Worm (Caenorhabditis elegans) whole organism, L2 larva: ENCODE data around the gene lmd-3.

ENCODE experiments used
- C34F6.9 ChIP-seq: fragments of 150-350 bp; optimal IDR thresholded peaks from 2 replicates; lab custom pipeline; 2014; ENCODE audit warnings: missing biosample characterization, missing genetic modification characterization
- aly-2 ChIP-seq: fragments of 150-350 bp; optimal IDR thresholded peaks from 2 replicates; lab custom pipeline; 2014; ENCODE audit warnings: missing biosample characterization, missing genetic modification characterization
- crh-2 ChIP-seq: sonication (generic microtip); optimal IDR thresholded peaks from 2 replicates; lab custom pipeline; 2017; ENCODE audit warnings: missing biosample characterization, missing genetic modification characterization
- egl-27 ChIP-seq: sonication (generic microtip); optimal IDR thresholded peaks from 3 replicates; lab custom pipeline; 2017; ENCODE audit warnings: missing biosample characterization, missing genetic modification reagents, missing genetic modification characterization
- nhr-6 ChIP-seq: fragments of 150-350 bp; optimal IDR thresholded peaks from 2 replicates; lab custom pipeline; 2014; ENCODE audit warnings: missing biosample characterization, missing genetic modification characterization
- snpc-4 ChIP-seq: fragments of 150-350 bp; optimal IDR thresholded peaks from 2 replicates; lab custom pipeline; 2014; ENCODE audit warnings: missing biosample characterization, missing genetic modification characterization

- no peak for TF ChIP-seq snpc-4 (tag; lab: Kevin White, UChicago)
- TF ChIP-seq crh-2 (tag; lab: Kevin White, UChicago), result no peak
- TF ChIP-seq C34F6.9 (tag; lab: Kevin White, UChicago), result no peak
- TF ChIP-seq nhr-6 (tag; lab: Kevin White, UChicago), result no peak
- no peak for TF ChIP-seq egl-27 (tag; lab: Kevin White, UChicago)
- TF ChIP-seq aly-2, result no peak
Measured at ce11 chrV:8447928-8448327, 3.3 kb upstream of the lmd-3 start, which contains the start of gene T23B12.5.
